Fruit fly (Drosophila melanogaster) whole organism, prepupa: ENCODE data around the gene tral.
A peak's percentile ranks its signal among the peaks of the same experiment; 100 is the strongest.

ENCODE experiments used
- Blimp-1 ChIP-seq: fragments of 200-800 bp; sonication (Bioruptor generic); optimal IDR thresholded peaks from 3 replicates; lab custom pipeline; 2017; ENCODE audit warnings: missing biosample characterization, missing genetic modification characterization, mild to moderate bottlenecking, moderate library complexity, missing genetic modification reagents
- CG10669 ChIP-seq: fragments of 200-800 bp; sonication (Bioruptor generic); optimal IDR thresholded peaks from 3 replicates; lab custom pipeline; 2018; ENCODE audit warnings: missing biosample characterization, mild to moderate bottlenecking, missing genetic modification characterization, moderate library complexity
- CG1621 ChIP-seq: fragments of 200-800 bp; sonication (Bioruptor generic); optimal IDR thresholded peaks from 3 replicates; lab custom pipeline; 2018; ENCODE audit warnings: missing biosample characterization, mild to moderate bottlenecking, missing genetic modification characterization
- CG32006 ChIP-seq: fragments of 200-800 bp; sonication (Bioruptor generic); optimal IDR thresholded peaks from 3 replicates; lab custom pipeline; 2017; ENCODE audit warnings: missing biosample characterization, mild to moderate bottlenecking, missing genetic modification characterization
- CG34406 ChIP-seq: fragments of 200-800 bp; sonication (Bioruptor generic); optimal IDR thresholded peaks from 3 replicates; lab custom pipeline; 2016; ENCODE audit warnings: missing biosample characterization, missing genetic modification characterization
- CG4318 ChIP-seq: fragments of 200-800 bp; sonication (Bioruptor generic); optimal IDR thresholded peaks from 3 replicates; lab custom pipeline; 2017; ENCODE audit warnings: missing biosample characterization, mild to moderate bottlenecking, missing genetic modification characterization
- CG6163 ChIP-seq: fragments of 200-800 bp; sonication (Bioruptor generic); IDR thresholded peaks from 3 replicates; pipeline ENCODE4 v1.3.6; 2022; ENCODE audit warnings: missing biosample characterization, missing genetic modification characterization
- CG6276 ChIP-seq: fragments of 200-800 bp; sonication (Bioruptor generic); optimal IDR thresholded peaks from 2 replicates; lab custom pipeline; 2017; ENCODE audit warnings: missing biosample characterization, mild to moderate bottlenecking, missing genetic modification characterization
- CG6808 ChIP-seq: fragments of 200-800 bp; sonication (Bioruptor generic); optimal IDR thresholded peaks from 3 replicates; lab custom pipeline; 2017; ENCODE audit warnings: missing biosample characterization, missing genetic modification characterization, mild to moderate bottlenecking, moderate library complexity, missing genetic modification reagents
- CG6854 ChIP-seq: fragments of 200-800 bp; sonication (Bioruptor generic); optimal IDR thresholded peaks from 2 replicates; lab custom pipeline; 2017; ENCODE audit warnings: missing biosample characterization, mild to moderate bottlenecking, missing genetic modification characterization
- CG8119 ChIP-seq: fragments of 200-800 bp; sonication (Bioruptor generic); IDR thresholded peaks from 3 replicates; pipeline ENCODE4 v1.3.6; 2022; ENCODE audit warnings: missing biosample characterization, missing genetic modification characterization
- CG8319 ChIP-seq: fragments of 200-800 bp; sonication (Bioruptor generic); optimal IDR thresholded peaks from 3 replicates; lab custom pipeline; 2016; ENCODE audit warnings: missing biosample characterization, missing genetic modification characterization
- CG8632 ChIP-seq: fragments of 200-800 bp; sonication (Bioruptor generic); optimal IDR thresholded peaks from 3 replicates; lab custom pipeline; 2016; ENCODE audit warnings: missing biosample characterization, missing genetic modification characterization
- Eip78C ChIP-seq: fragments of 200-800 bp; sonication (Bioruptor generic); peaks from one replicate; lab custom pipeline; 2016; ENCODE audit warnings: missing biosample characterization, missing genetic modification characterization
- Ets21C ChIP-seq: fragments of 200-800 bp; sonication (Bioruptor generic); optimal IDR thresholded peaks from 3 replicates; lab custom pipeline; 2016; ENCODE audit warnings: missing biosample characterization, missing genetic modification characterization
- Ets96B ChIP-seq: fragments of 200-800 bp; optimal IDR thresholded peaks from 2 replicates; lab custom pipeline; 2019; ENCODE audit warnings: missing biosample characterization, mild to moderate bottlenecking, missing genetic modification characterization, moderate library complexity
- Hr38 ChIP-seq: sonication (Bioruptor generic); optimal IDR thresholded peaks from 2 replicates; lab custom pipeline; 2016; ENCODE audit warnings: missing biosample characterization, missing genetic modification characterization
- Sox102F ChIP-seq: fragments of 200-800 bp; sonication (Bioruptor generic); optimal IDR thresholded peaks from 2 replicates; lab custom pipeline; 2016; ENCODE audit warnings: missing biosample characterization, mild to moderate bottlenecking, missing genetic modification characterization
- Sox14 ChIP-seq: fragments of 200-800 bp; sonication (Bioruptor generic); optimal IDR thresholded peaks from 3 replicates; lab custom pipeline; 2016; ENCODE audit warnings: missing biosample characterization, missing genetic modification characterization
- Sox15 ChIP-seq: fragments of 200-800 bp; sonication (Bioruptor generic); optimal IDR thresholded peaks from 3 replicates; lab custom pipeline; 2016; ENCODE audit warnings: missing biosample characterization, missing genetic modification characterization
- achi ChIP-seq: fragments of 200-800 bp; sonication (Bioruptor generic); optimal IDR thresholded peaks from 3 replicates; lab custom pipeline; 2016; ENCODE audit warnings: missing biosample characterization, missing genetic modification characterization
- acj6 ChIP-seq: fragments of 200-800 bp; sonication (Bioruptor generic); optimal IDR thresholded peaks from 3 replicates; lab custom pipeline; 2016; ENCODE audit warnings: missing biosample characterization, missing genetic modification characterization
- cyc ChIP-seq: fragments of 200-800 bp; sonication (Bioruptor generic); optimal IDR thresholded peaks from 3 replicates; lab custom pipeline; 2016; ENCODE audit warnings: missing biosample characterization, missing genetic modification characterization
- dsx ChIP-seq: fragments of 200-800 bp; optimal IDR thresholded peaks from 3 replicates; lab custom pipeline; 2019; ENCODE audit warnings: missing biosample characterization, mild to moderate bottlenecking, missing genetic modification characterization, moderate library complexity; ENCODE audit not compliant: poor library complexity, severe bottlenecking
- eg ChIP-seq: fragments of 200-800 bp; sonication (Bioruptor generic); IDR thresholded peaks from 3 replicates; pipeline ENCODE4 v1.3.6; 2022; ENCODE audit warnings: missing biosample characterization, missing genetic modification characterization
- esn ChIP-seq: fragments of 200-800 bp; sonication (Bioruptor generic); optimal IDR thresholded peaks from 2 replicates; lab custom pipeline; 2016; ENCODE audit warnings: missing biosample characterization, mild to moderate bottlenecking, missing genetic modification characterization, moderate library complexity
- fd59A ChIP-seq: fragments of 200-800 bp; sonication (Bioruptor generic); optimal IDR thresholded peaks from 2 replicates; lab custom pipeline; 2017; ENCODE audit warnings: missing biosample characterization, mild to moderate bottlenecking, missing genetic modification characterization, missing genetic modification reagents
- fd85E ChIP-seq: fragments of 200-800 bp; sonication (Bioruptor generic); optimal IDR thresholded peaks from 3 replicates; lab custom pipeline; 2016; ENCODE audit warnings: missing biosample characterization, missing genetic modification characterization
- fkh ChIP-seq: fragments of 200-800 bp; sonication (Bioruptor generic); optimal IDR thresholded peaks from 3 replicates; lab custom pipeline; 2017; ENCODE audit warnings: missing biosample characterization, mild to moderate bottlenecking, missing genetic modification characterization, moderate library complexity
- net ChIP-seq: fragments of 200-800 bp; sonication (Bioruptor generic); optimal IDR thresholded peaks from 3 replicates; lab custom pipeline; 2016; ENCODE audit warnings: missing biosample characterization, missing genetic modification characterization
- spab ChIP-seq: fragments of 200-800 bp; sonication (Bioruptor generic); optimal IDR thresholded peaks from 2 replicates; lab custom pipeline; 2017; ENCODE audit warnings: missing biosample characterization, mild to moderate bottlenecking, missing genetic modification characterization, missing genetic modification reagents
- svp ChIP-seq: fragments of 200-800 bp; sonication (Bioruptor generic); peaks from one replicate; lab custom pipeline; 2016; ENCODE audit warnings: missing biosample characterization, missing genetic modification characterization
- topi ChIP-seq: fragments of 200-800 bp; sonication (Bioruptor generic); optimal IDR thresholded peaks from 3 replicates; lab custom pipeline; 2016; ENCODE audit warnings: missing biosample characterization, missing genetic modification characterization
- vri ChIP-seq: fragments of 200-800 bp; sonication (Bioruptor generic); optimal IDR thresholded peaks from 3 replicates; lab custom pipeline; 2016; ENCODE audit warnings: missing biosample characterization, mild to moderate bottlenecking, missing genetic modification characterization

The tral gene

DNA sequence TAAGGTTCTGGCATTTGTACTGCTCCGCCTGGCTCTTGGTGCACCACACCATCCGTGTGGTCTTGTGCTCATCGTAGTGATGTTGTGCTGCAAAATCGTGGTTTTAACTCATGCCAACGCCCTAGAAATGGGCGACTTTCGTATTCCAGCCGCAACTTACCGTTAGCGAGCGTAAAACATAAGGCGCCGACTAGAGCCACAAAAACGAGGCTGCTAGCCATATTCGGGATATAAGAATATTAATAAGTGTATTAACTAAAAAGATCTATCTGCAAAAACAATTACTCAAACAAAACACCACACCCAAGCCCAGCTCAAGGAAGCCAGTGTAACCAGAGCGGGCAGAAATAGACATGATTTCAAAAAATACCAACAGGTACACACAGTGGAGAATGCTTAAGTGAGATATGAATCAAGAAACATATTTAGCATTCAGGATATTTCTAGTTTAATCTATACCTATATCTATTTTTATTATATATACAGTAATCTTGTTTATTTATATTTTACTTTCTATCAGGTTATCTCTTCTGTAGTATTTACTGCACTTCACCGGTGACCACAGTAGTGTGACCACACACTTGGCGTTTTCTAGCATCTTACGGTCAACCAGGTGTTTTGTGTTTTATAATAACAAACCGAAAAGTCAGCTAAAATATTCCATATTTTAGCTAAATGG is 18.7 kb downstream of the tral start, which contains the start of the genes Tsf2 and CG34242 (continued):
- TF ChIP-seq eg = peak; percentile 95
- peak; percentile 81 for TF ChIP-seq CG8319 (GFP tag; lab: Kevin White, UChicago)
- no peak for TF ChIP-seq CG6808 (GFP tag; lab: Kevin White, UChicago)
- peak; percentile 20 for TF ChIP-seq esn (GFP tag; lab: Kevin White, UChicago)
- TF ChIP-seq CG10669 (GFP tag; lab: Kevin White, UChicago) = no peak
- no peak for TF ChIP-seq achi (GFP tag; lab: Kevin White, UChicago)
- TF ChIP-seq net (GFP tag; lab: Kevin White, UChicago) = no peak
- TF ChIP-seq CG6854 (GFP tag; lab: Kevin White, UChicago) = no peak
- TF ChIP-seq Sox102F (GFP tag; lab: Kevin White, UChicago) = no peak
- no peak for TF ChIP-seq Sox14 (GFP tag; lab: Kevin White, UChicago)
- no peak for TF ChIP-seq Hr38
- no peak for TF ChIP-seq CG34406 (GFP tag; lab: Kevin White, UChicago)
- no peak for TF ChIP-seq Ets21C (GFP tag; lab: Kevin White, UChicago)
- peak; percentile 85 for TF ChIP-seq cyc (GFP tag; lab: Kevin White, UChicago)
- TF ChIP-seq spab (GFP tag; lab: Kevin White, UChicago) = peak; percentile 74

DNA sequence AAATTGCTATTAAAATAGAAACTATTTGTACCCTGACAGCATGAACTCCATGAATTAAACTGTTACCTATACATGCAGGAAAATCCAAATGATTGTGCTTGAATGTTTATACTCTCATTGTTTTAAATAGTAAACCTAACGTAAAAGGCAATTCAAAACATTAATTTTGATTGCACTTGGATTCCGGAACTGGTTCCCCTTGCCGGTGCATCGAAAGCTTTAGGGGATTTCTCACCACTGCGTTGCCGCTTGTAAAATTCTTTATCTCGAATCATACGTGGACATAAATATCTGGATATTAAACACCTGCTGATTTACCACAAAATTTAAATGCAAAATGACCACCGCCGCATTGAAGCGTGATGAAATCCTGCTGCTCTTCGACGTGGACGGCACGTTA is 19.5 kb downstream of the tral start, which contains the start of gene Pmm2:
Gene Pmm2 (plus strand): TSS at position 273 of the 400 bp plus-strand sequence.
- TF ChIP-seq topi = no peak
- TF ChIP-seq CG32006 (GFP tag; lab: Kevin White, UChicago) = no peak
- TF ChIP-seq Ets96B = no peak
- TF ChIP-seq esn (GFP tag; lab: Kevin White, UChicago) = peak; percentile 2
- no peak for TF ChIP-seq eg
- TF ChIP-seq dsx = peak; percentile 9
- TF ChIP-seq acj6 (GFP tag; lab: Kevin White, UChicago) = no peak
- no peak for TF ChIP-seq CG8119 (GFP tag; lab: Robert Waterston, UW)
- peak; percentile 63 for TF ChIP-seq Eip78C (GFP tag; lab: Kevin White, UChicago)
- TF ChIP-seq CG8632 (GFP tag; lab: Kevin White, UChicago) = no peak
- peak; percentile 51 for TF ChIP-seq CG1621 (tag; lab: Kevin White, UChicago)
- TF ChIP-seq fd85E (GFP tag; lab: Kevin White, UChicago) = no peak
- TF ChIP-seq Blimp-1 (GFP tag; lab: Kevin White, UChicago) = no peak
- no peak for TF ChIP-seq CG6276 (GFP tag; lab: Kevin White, UChicago)
- no peak for TF ChIP-seq fd59A

DNA sequence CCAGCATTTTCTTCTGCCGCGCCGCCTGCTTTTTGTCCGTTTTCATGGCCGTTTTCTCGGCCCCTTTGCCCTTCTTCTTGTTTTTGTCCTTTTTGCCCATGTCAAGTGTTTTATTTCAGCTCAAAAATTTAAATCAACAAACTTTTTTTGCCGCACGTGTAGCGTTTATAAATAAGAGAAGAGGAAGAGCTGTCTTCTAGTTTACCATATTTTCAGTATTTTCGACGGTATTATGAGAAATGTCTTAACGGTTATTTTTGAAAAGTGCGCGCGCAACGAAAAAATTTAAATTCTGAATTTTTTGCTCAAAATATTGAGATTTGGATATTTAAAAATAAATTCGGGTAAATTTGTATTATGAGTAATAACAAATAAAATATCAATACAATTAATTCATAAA is 22.3 kb downstream of the tral start, which contains the start of gene CG4069:
Gene CG4069 (minus strand): TSS at position 193 of the 400 bp plus-strand sequence.
- TF ChIP-seq fkh (GFP tag; lab: Kevin White, UChicago) (peak; percentile 90), achi (GFP tag; lab: Kevin White, UChicago) (no peak)

DNA sequence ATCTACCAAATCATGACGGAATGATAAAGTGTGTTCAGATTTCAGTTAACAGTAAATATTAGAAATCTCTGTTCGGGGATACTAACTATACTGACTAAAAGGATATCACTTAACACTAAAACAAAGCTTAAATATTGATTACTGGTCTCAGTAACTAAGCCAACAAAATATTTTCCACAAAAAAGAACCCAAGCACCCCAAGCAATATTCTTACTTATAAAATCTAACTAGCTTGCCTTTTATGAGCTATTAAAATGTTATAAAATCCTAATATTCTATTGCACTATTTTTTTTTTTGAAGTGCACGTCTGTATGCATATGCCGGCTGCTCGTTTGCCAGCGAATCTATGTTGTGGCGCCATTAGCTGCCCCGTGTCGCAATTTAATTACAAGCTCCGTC is 34.6 kb downstream of the tral start:
- no peak for TF ChIP-seq CG4318 (GFP tag; lab: Kevin White, UChicago)
- TF ChIP-seq vri (GFP tag; lab: Kevin White, UChicago) = no peak
- no peak for TF ChIP-seq Ets96B
- no peak for TF ChIP-seq Sox15 (GFP tag; lab: Kevin White, UChicago)
- TF ChIP-seq CG6163 (GFP tag; lab: Robert Waterston, UW) = no peak
- peak; percentile 74 for TF ChIP-seq Eip78C (GFP tag; lab: Kevin White, UChicago)
- TF ChIP-seq cyc (GFP tag; lab: Kevin White, UChicago) = no peak
- TF ChIP-seq svp (GFP tag; lab: Kevin White, UChicago) = peak; percentile 58
- TF ChIP-seq Sox14 (GFP tag; lab: Kevin White, UChicago) = no peak
